Fruit fly (Drosophila melanogaster): ENCODE results near the gene Dtd.

Dtd gene

DNA sequence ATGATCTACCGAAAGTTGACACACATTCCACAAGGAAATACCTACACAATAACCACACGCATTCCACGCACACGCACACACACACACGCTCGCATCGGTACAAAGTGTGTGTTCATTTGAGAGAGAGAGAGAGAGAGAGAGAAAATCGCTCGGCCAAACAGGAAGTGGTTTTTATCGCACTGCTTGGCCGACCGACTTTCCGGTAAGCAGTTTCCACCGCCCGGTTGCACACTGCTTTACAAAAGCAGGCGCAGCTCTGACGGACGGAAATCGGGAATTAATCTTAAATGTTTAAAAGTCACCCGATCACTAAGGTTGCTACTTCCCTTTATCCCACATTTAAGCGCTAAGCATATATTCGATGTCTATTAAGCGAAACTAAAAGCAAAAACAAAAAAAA is 37.1 kb upstream of the Dtd start (continued):
- peak; percentile 40; the same call in 1 of the 2 replicates for TF ChIP-seq CG5953 (GFP tag; IDR thresholded peaks at IDR 0.05)
- TF ChIP-seq lola (GFP tag; optimal IDR thresholded peaks at IDR 0.05) = no peak
- TF ChIP-seq CG32772 (GFP tag; IDR thresholded peaks at IDR 0.05) = peak; percentile 57
- peak; percentile 47 for TF ChIP-seq CTCF (GFP tag; optimal IDR thresholded peaks at IDR 0.05)
- no peak for TF ChIP-seq pita (GFP tag; optimal IDR thresholded peaks at IDR 0.05)
- TF ChIP-seq CG1233 (GFP tag; optimal IDR thresholded peaks at IDR 0.05) = peak; percentile 88
- TF ChIP-seq CG14965 (GFP tag; optimal IDR thresholded peaks at IDR 0.05; ENCODE audit: borderline replicate concordance) = peak; percentile 1
- no peak for TF ChIP-seq Atf6 (GFP tag; IDR thresholded peaks at IDR 0.05)
- peak; percentile 44 for TF ChIP-seq Fer2 (tag; optimal IDR thresholded peaks at IDR 0.05)
- peak in 1 of 2 experiments; percentile 8 for TF ChIP-seq Trl (optimal IDR thresholded peaks at IDR 0.05)
- peak; percentile 69 for TF ChIP-seq Trl (GFP tag; optimal IDR thresholded peaks at IDR 0.05)
- TF ChIP-seq CG8281 (tag; optimal IDR thresholded peaks at IDR 0.05) = peak; percentile 39
- TF ChIP-seq TFAM (GFP tag; optimal IDR thresholded peaks at IDR 0.05) = peak; percentile 52
- TF ChIP-seq disco-r (GFP tag; optimal IDR thresholded peaks at IDR 0.05) = peak; percentile 41
- no peak for TF ChIP-seq CG12769 (tag; optimal IDR thresholded peaks at IDR 0.05)
- no peak; the same call in 1 of the 2 replicates for TF ChIP-seq esg (GFP tag; conservative IDR thresholded peaks at IDR 0.05)
- no peak for TF ChIP-seq bab2 (GFP tag; optimal IDR thresholded peaks at IDR 0.05)
- no peak for TF ChIP-seq CkIIα-i1 (GFP tag; IDR thresholded peaks at IDR 0.05)
- no peak for TF ChIP-seq CG16779 (GFP tag; IDR thresholded peaks at IDR 0.05)
- TF ChIP-seq Dfd (GFP tag; optimal IDR thresholded peaks at IDR 0.05) = peak in 1 of 2 experiments; percentile 32
- peak; percentile 65 for TF ChIP-seq CG4328 (GFP tag; optimal IDR thresholded peaks at IDR 0.05)
- no peak for TF ChIP-seq Dip3 (GFP tag; optimal IDR thresholded peaks at IDR 0.05)
- TF ChIP-seq croc (GFP tag; conservative IDR thresholded peaks at IDR 0.05) = peak; percentile 49; the same call in 1 of the 3 replicates
- TF ChIP-seq tin (GFP tag; optimal IDR thresholded peaks at IDR 0.05) = peak; percentile 57
- TF ChIP-seq Sox100B (GFP tag; optimal IDR thresholded peaks at IDR 0.05) = peak; percentile 62
- TF ChIP-seq Xbp1 (GFP tag; optimal IDR thresholded peaks at IDR 0.05) = peak; percentile 64
- peak; percentile 50 for TF ChIP-seq CG10267 (tag; optimal IDR thresholded peaks at IDR 0.05)
- TF ChIP-seq hbn (GFP tag; IDR thresholded peaks at IDR 0.05; ENCODE audit: partially characterized antibody) = no peak
- 0 out of 2 replicates have a peak, but pooled peaks have one; percentile 34 for TF ChIP-seq Nf-YA (GFP tag; IDR thresholded peaks at IDR 0.05)
- TF ChIP-seq CG1603 (tag; optimal IDR thresholded peaks at IDR 0.05) = peak; percentile 88
- peak; percentile 98 for TF ChIP-seq Ets97D (GFP tag; optimal IDR thresholded peaks at IDR 0.05)
- no peak for TF ChIP-seq Deaf1 (tag; optimal IDR thresholded peaks at IDR 0.05)
- peak; percentile 73 for TF ChIP-seq CG12744 (GFP tag; optimal IDR thresholded peaks at IDR 0.05)
- peak; percentile 12 for TF ChIP-seq maf-S (GFP tag; optimal IDR thresholded peaks at IDR 0.05)
- peak; percentile 2 to 73 for TF ChIP-seq dpn (GFP tag; optimal IDR thresholded peaks at IDR 0.05)
- TF ChIP-seq crp (GFP tag; optimal IDR thresholded peaks at IDR 0.05) = no peak
- TF ChIP-seq Oli (tag; optimal IDR thresholded peaks at IDR 0.05) = peak; percentile 63
- peak; percentile 75 for TF ChIP-seq CG17802 (tag; optimal IDR thresholded peaks at IDR 0.05)
- TF ChIP-seq Sry-β (GFP tag; optimal IDR thresholded peaks at IDR 0.05) = peak; percentile 33
- TF ChIP-seq en (GFP tag; optimal IDR thresholded peaks at IDR 0.05) = peak; percentile 57
- no peak for TF ChIP-seq Fer1 (GFP tag; optimal IDR thresholded peaks at IDR 0.05)
- peak; percentile 81; the same call in 1 of the 2 replicates for TF ChIP-seq chm (GFP tag; IDR thresholded peaks at IDR 0.05)
- TF ChIP-seq gfzf (GFP tag; optimal IDR thresholded peaks at IDR 0.05) = no peak
- TF ChIP-seq CG1602 (GFP tag; optimal IDR thresholded peaks at IDR 0.05) = peak; percentile 16
- no peak for TF ChIP-seq Dref (GFP tag; IDR thresholded peaks at IDR 0.05)
- TF ChIP-seq CG1024 (GFP tag; IDR thresholded peaks at IDR 0.05) = peak; percentile 55; the same call in 1 of the 2 replicates
- TF ChIP-seq ERR (GFP tag; optimal IDR thresholded peaks at IDR 0.05) = no peak
- peak; percentile 45; the same call in 1 of the 2 replicates for TF ChIP-seq CG6689 (GFP tag; IDR thresholded peaks at IDR 0.05)
- TF ChIP-seq E2f2 (GFP tag; IDR thresholded peaks at IDR 0.05) = no peak
- TF ChIP-seq CG4282 (GFP tag; optimal IDR thresholded peaks at IDR 0.05) = no peak
- no peak for TF ChIP-seq unc-4 (GFP tag; IDR thresholded peaks at IDR 0.05; ENCODE audit: partially characterized antibody)
- TF ChIP-seq Ravus (GFP tag; IDR thresholded peaks at IDR 0.05) = no peak

Measured in whole organism, embryonic.